Fruit fly (Drosophila melanogaster): Measurements from ENCODE around the gene TORIP.

dm6 chr3L:19836375-19836937 is 31.6 kb upstream of the TORIP start, which contains the start of gene kto:
- no peak for TF ChIP-seq Dll (optimal IDR thresholded peaks at IDR 0.05)
- no peak for TF ChIP-seq CG8478 (optimal IDR thresholded peaks at IDR 0.05)
- TF ChIP-seq psq (optimal IDR thresholded peaks at IDR 0.05), result no peak
- no peak for TF ChIP-seq pan (optimal IDR thresholded peaks at IDR 0.05)
- TF ChIP-seq EcR (GFP tag; optimal IDR thresholded peaks at IDR 0.05), result no peak
- TF ChIP-seq usp (GFP tag; optimal IDR thresholded peaks at IDR 0.05), result no peak

Data from whole organism.